Fruit fly (Drosophila melanogaster): ENCODE measurements around the gene Task7.

Task7 gene

DNA sequence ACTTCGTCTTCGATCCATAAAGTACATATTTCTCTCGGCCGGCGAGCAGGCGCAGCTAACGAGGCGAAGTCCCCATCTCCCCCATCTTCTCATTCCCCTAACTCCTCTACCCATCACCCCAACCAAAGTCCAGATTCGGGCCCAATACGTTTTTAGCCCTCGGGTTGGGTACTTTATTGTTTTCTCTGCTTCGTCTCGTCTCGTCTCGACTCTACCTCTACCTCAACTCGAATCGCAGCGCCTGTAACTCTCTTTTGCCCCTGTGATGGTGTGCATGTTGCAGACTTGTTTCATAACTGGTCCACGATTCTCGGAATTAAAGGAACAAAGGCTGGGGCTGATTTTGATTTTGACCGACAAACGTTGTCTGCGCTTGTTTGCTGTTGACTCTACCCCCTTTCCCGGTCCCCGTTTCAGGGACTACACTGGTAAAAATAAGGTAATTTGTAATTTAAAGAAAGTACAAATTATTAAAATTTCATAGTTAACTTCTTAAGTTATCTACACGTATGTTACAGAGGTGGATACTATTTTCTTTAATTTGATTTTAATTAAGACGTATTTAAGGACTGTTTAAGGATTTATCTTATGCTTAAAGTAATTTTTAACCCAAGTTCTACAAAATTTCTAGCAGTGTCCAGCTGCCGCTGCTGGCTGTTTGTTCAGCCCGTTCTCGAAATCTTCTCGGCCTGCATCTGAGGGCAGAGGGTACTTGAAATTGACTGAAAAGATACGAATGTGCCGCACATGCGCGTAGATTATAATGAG, 33.3 kb downstream of the Task7 start:
- TF ChIP-seq Rel (GFP tag; optimal IDR thresholded peaks at IDR 0.05) (peak; percentile 73), Rel (tag; optimal IDR thresholded peaks at IDR 0.05) (peak; percentile 68), h (GFP tag; optimal IDR thresholded peaks at IDR 0.05) (peak; percentile 95), HLH106 (tag; optimal IDR thresholded peaks at IDR 0.05) (peak; percentile 95), pan (optimal IDR thresholded peaks at IDR 0.05) (no peak), Hr78 (GFP tag; optimal IDR thresholded peaks at IDR 0.05) (no peak), Sp1 (GFP tag; optimal IDR thresholded peaks at IDR 0.05) (peak; percentile 96), tai (GFP tag; optimal IDR thresholded peaks at IDR 0.05) (peak; percentile 71), sage (GFP tag; optimal IDR thresholded peaks at IDR 0.05) (peak; percentile 86), dmrt93B (GFP tag; optimal IDR thresholded peaks at IDR 0.05) (peak; percentile 79), CG32264 (GFP tag; optimal IDR thresholded peaks at IDR 0.05) (peak; percentile 73), Hr83 (GFP tag; optimal IDR thresholded peaks at IDR 0.05; ENCODE audit: poor library complexity, severe bottlenecking) (peak; percentile 82), Dif (GFP tag; optimal IDR thresholded peaks at IDR 0.05; ENCODE audit: partially characterized antibody) (peak; percentile 6), Mio (GFP tag; optimal IDR thresholded peaks at IDR 0.05) (no peak), psq (GFP tag; optimal IDR thresholded peaks at IDR 0.05) (peak; percentile 93), Hnf4 (GFP tag; optimal IDR thresholded peaks at IDR 0.05) (peak; percentile 94), N (GFP tag; optimal IDR thresholded peaks at IDR 0.05) (no peak), CrebA (GFP tag; optimal IDR thresholded peaks at IDR 0.05; ENCODE audit: borderline replicate concordance) (peak; percentile 64), Jra (GFP tag; optimal IDR thresholded peaks at IDR 0.05) (peak; percentile 51), CG9705 (GFP tag; optimal IDR thresholded peaks at IDR 0.05) (peak; percentile 76), fru (GFP tag; optimal IDR thresholded peaks at IDR 0.05) (peak; percentile 96), GATAd (GFP tag; optimal IDR thresholded peaks at IDR 0.05) (peak; percentile 11), brk (GFP tag; optimal IDR thresholded peaks at IDR 0.05) (peak; percentile 81), Dfd (GFP tag; optimal IDR thresholded peaks at IDR 0.05) (no peak), OdsH (GFP tag; optimal IDR thresholded peaks at IDR 0.05) (peak; percentile 93), usp (GFP tag; optimal IDR thresholded peaks at IDR 0.05) (no peak), woc (GFP tag; optimal IDR thresholded peaks at IDR 0.05) (peak; percentile 98), foxo (GFP tag; optimal IDR thresholded peaks at IDR 0.05) (peak in 1 of 2 experiments; percentile 93), rgr (GFP tag; optimal IDR thresholded peaks at IDR 0.05) (peak; percentile 88), lola (GFP tag; optimal IDR thresholded peaks at IDR 0.05) (no peak), Vsx2 (GFP tag; optimal IDR thresholded peaks at IDR 0.05; ENCODE audit: partially characterized antibody) (peak; percentile 71), sv (GFP tag; optimal IDR thresholded peaks at IDR 0.05) (no peak), dsf (GFP tag; optimal IDR thresholded peaks at IDR 0.05; ENCODE audit: borderline replicate concordance) (peak; percentile 61), br (GFP tag; optimal IDR thresholded peaks at IDR 0.05) (peak; percentile 88), ey (GFP tag; optimal IDR thresholded peaks at IDR 0.05) (peak; percentile 88)

DNA sequence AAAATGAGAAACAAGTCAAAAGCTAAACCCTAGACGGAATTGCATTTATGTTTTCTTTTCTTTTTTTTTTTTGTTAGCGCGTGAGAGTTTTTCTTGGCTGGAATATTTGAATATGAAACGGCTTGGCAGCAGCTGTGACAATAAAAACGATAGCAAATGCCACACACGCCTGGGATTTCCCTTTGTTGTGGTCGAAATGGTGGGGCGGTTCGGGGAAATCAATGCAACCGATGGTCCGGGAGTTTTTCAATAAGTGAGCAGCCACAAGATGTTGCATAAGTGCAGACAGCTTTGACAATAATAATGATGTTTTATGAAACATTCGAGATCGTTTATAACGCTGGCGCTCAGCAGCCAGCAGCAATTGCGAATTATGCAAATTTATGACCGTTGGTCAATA, 35.3 kb downstream of the Task7 start:
- TF ChIP-seq Rel (GFP tag; optimal IDR thresholded peaks at IDR 0.05) (no peak), Rel (tag; optimal IDR thresholded peaks at IDR 0.05) (peak; percentile 63), Hnf4 (GFP tag; optimal IDR thresholded peaks at IDR 0.05) (no peak)

DNA sequence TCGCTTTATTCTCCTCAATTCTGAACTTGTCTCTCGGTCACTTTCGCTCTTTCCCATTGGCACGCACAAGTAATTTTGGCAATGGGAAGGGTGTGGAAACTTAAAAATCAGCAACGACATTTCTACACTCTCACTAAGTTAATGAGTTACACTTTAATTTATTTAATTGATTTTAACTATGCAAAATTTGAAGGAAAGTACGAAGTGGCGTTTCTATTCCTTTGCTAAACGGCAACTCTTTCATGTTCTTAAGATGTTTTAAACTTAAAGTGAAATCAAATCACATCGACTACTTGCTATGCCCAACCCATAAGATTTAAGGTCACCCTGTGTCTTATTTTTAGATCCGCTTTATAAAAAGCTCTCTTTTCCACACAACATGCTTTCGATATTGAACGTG, 41.7 kb downstream of the Task7 start:
- TF ChIP-seq OdsH (GFP tag; optimal IDR thresholded peaks at IDR 0.05) (peak; percentile 6), sv (GFP tag; optimal IDR thresholded peaks at IDR 0.05) (no peak), rgr (GFP tag; optimal IDR thresholded peaks at IDR 0.05) (peak; percentile 42), br (GFP tag; optimal IDR thresholded peaks at IDR 0.05) (peak; percentile 27), Hnf4 (GFP tag; optimal IDR thresholded peaks at IDR 0.05) (no peak), brk (GFP tag; optimal IDR thresholded peaks at IDR 0.05) (no peak), h (GFP tag; optimal IDR thresholded peaks at IDR 0.05) (peak; percentile 48), CrebA (GFP tag; optimal IDR thresholded peaks at IDR 0.05; ENCODE audit: borderline replicate concordance) (no peak), fru (GFP tag; optimal IDR thresholded peaks at IDR 0.05) (peak; percentile 39), ey (GFP tag; optimal IDR thresholded peaks at IDR 0.05) (peak; percentile 30), HLH106 (tag; optimal IDR thresholded peaks at IDR 0.05) (peak; percentile 6), woc (GFP tag; optimal IDR thresholded peaks at IDR 0.05) (peak; percentile 4), psq (GFP tag; optimal IDR thresholded peaks at IDR 0.05) (peak; percentile 2), foxo (GFP tag; optimal IDR thresholded peaks at IDR 0.05) (peak in 1 of 2 experiments; percentile 41)
